Fruit fly (Drosophila melanogaster) whole organism, embryonic: ENCODE measurements around the gene CG32147.
A peak's percentile ranks its signal among the peaks of the same experiment; 100 is the strongest.

Source experiments
- Abd-B ChIP-seq: fragments of 200-800 bp; sonication (Bioruptor generic); optimal IDR thresholded peaks from 2 replicates; lab custom pipeline; 2018; ENCODE audit warnings: missing biosample characterization, mild to moderate bottlenecking, missing genetic modification characterization, moderate library complexity
- Atf3 ChIP-seq: fragments of 200-800 bp; sonication (Bioruptor generic); optimal IDR thresholded peaks from 3 replicates; lab custom pipeline; 2016; ENCODE audit warnings: missing biosample characterization, missing genetic modification characterization
- CG11247 ChIP-seq: fragments of 200-800 bp; sonication (Bioruptor generic); IDR thresholded peaks from 2 replicates; pipeline ENCODE4 v1.3.6; 2022; ENCODE audit warnings: missing biosample characterization, missing genetic modification characterization
- CG11695 ChIP-seq: fragments of 200-800 bp; sonication (Bioruptor generic); IDR thresholded peaks from 3 replicates; pipeline ENCODE4 v1.3.6; 2022; ENCODE audit warnings: missing biosample characterization, missing genetic modification characterization
- CG12769 ChIP-seq: fragments of 200-800 bp; sonication (Bioruptor generic); optimal IDR thresholded peaks from 2 replicates; lab custom pipeline; 2019; ENCODE audit warnings: missing biosample characterization, mild to moderate bottlenecking, missing genetic modification characterization, moderate library complexity
- CG14667 ChIP-seq: fragments of 200-800 bp; sonication (Bioruptor generic); IDR thresholded peaks from 2 replicates; pipeline ENCODE4 v1.3.6; 2022; ENCODE audit warnings: missing biosample characterization, missing genetic modification characterization
- CG1647 ChIP-seq: fragments of 200-800 bp; sonication (Bioruptor generic); optimal IDR thresholded peaks from 3 replicates; lab custom pipeline; 2016; ENCODE audit warnings: missing biosample characterization, missing genetic modification characterization
- CG2202 ChIP-seq: fragments of 200-800 bp; sonication (Bioruptor generic); optimal IDR thresholded peaks from 2 replicates; lab custom pipeline; 2018; ENCODE audit warnings: missing biosample characterization, mild to moderate bottlenecking, missing genetic modification characterization
- CG30431 ChIP-seq: fragments of 200-800 bp; sonication (Bioruptor generic); optimal IDR thresholded peaks from 2 replicates; lab custom pipeline; 2017; ENCODE audit warnings: missing biosample characterization, missing genetic modification characterization
- CG31441 ChIP-seq: fragments of 200-800 bp; sonication (Bioruptor generic); IDR thresholded peaks from 2 replicates; pipeline ENCODE4 v1.3.6; 2022; ENCODE audit warnings: missing biosample characterization, missing genetic modification characterization
- CG3726 ChIP-seq: fragments of 200-800 bp; sonication (Bioruptor generic); IDR thresholded peaks from 3 replicates; pipeline ENCODE4, ENCODE4 v1.3.6; 2022; ENCODE audit warnings: missing biosample characterization, missing genetic modification characterization
- CG4707 ChIP-seq: fragments of 200-800 bp; sonication (Bioruptor generic); optimal IDR thresholded peaks from 2 replicates; lab custom pipeline; 2018; ENCODE audit warnings: missing biosample characterization, mild to moderate bottlenecking, missing genetic modification characterization, moderate library complexity
- CG4730 ChIP-seq: fragments of 200-800 bp; sonication (Bioruptor generic); IDR thresholded peaks from 2 replicates; pipeline ENCODE4 v1.3.6; 2022; ENCODE audit warnings: missing biosample characterization, missing genetic modification characterization
- CG8388 ChIP-seq: fragments of 200-800 bp; sonication (Bioruptor generic); optimal IDR thresholded peaks from 2 replicates; lab custom pipeline; 2019; ENCODE audit warnings: missing biosample characterization, mild to moderate bottlenecking, missing genetic modification characterization, moderate library complexity
- CG8924 ChIP-seq: fragments of 200-800 bp; optimal IDR thresholded peaks from 3 replicates; lab custom pipeline; 2019; ENCODE audit warnings: missing biosample characterization, mild to moderate bottlenecking, missing genetic modification characterization, moderate library complexity
- CG9609 ChIP-seq: fragments of 200-800 bp; sonication (Bioruptor generic); optimal IDR thresholded peaks from 3 replicates; lab custom pipeline; 2016; ENCODE audit warnings: missing biosample characterization, missing genetic modification characterization
- Dad ChIP-seq: fragments of 200-800 bp; sonication (Bioruptor generic); optimal IDR thresholded peaks from 3 replicates; lab custom pipeline; 2016; ENCODE audit warnings: missing biosample characterization, missing genetic modification characterization
- Eip74EF ChIP-seq, 2 experiments: fragments of 200-800 bp in 1 of 2; fragments of >200 bp in 1 of 2; sonication (Bioruptor generic) in 1 of 2; optimal IDR thresholded peaks; 2 replicates each; lab custom pipeline; 2017 to 2019; ENCODE audit warnings: missing biosample characterization in 2 of 2, missing genetic modification characterization in 2 of 2, mild to moderate bottlenecking in 1 of 2, moderate library complexity in 1 of 2
- Gug ChIP-seq: fragments of 200-800 bp; sonication (Bioruptor generic); IDR thresholded peaks from 4 replicates; pipeline ENCODE4 v1.3.6; 2022; ENCODE audit warnings: missing biosample characterization, missing genetic modification characterization
- H2.0 ChIP-seq: fragments of 200-800 bp; sonication (Bioruptor generic); IDR thresholded peaks from 2 replicates; pipeline ENCODE4 v1.3.6; 2022; ENCODE audit warnings: missing biosample characterization, missing genetic modification characterization
- HHEX ChIP-seq: fragments of 200-800 bp; sonication (Bioruptor generic); optimal IDR thresholded peaks from 3 replicates; lab custom pipeline; 2017; ENCODE audit warnings: missing biosample characterization, mild to moderate bottlenecking, missing genetic modification characterization, missing genetic modification reagents
- HLH54F ChIP-seq: fragments of 200-800 bp; sonication (Bioruptor generic); optimal IDR thresholded peaks from 3 replicates; lab custom pipeline; 2016; ENCODE audit warnings: missing biosample characterization, missing genetic modification characterization
- Lim3 ChIP-seq: fragments of 200-800 bp; sonication (Bioruptor generic); IDR thresholded peaks from 2 replicates; pipeline ENCODE4 v1.3.6; 2022; ENCODE audit warnings: missing biosample characterization, missing genetic modification characterization
- MESR4 ChIP-seq: fragments of 200-800 bp; sonication (Bioruptor generic); optimal IDR thresholded peaks from 2 replicates; lab custom pipeline; 2018; ENCODE audit warnings: missing biosample characterization, mild to moderate bottlenecking, missing genetic modification characterization, moderate library complexity
- MTF-1 ChIP-seq: fragments of 200-800 bp; sonication (Bioruptor generic); optimal IDR thresholded peaks from 2 replicates; lab custom pipeline; 2018; ENCODE audit warnings: missing biosample characterization, mild to moderate bottlenecking, missing genetic modification characterization, borderline replicate concordance
- Nf-YC ChIP-seq: fragments of 200-800 bp; optimal IDR thresholded peaks from 3 replicates; lab custom pipeline; 2019; ENCODE audit warnings: missing biosample characterization, mild to moderate bottlenecking, missing genetic modification characterization, moderate library complexity
- Sry-β ChIP-seq: fragments of 200-800 bp; sonication (Bioruptor generic); optimal IDR thresholded peaks from 2 replicates; lab custom pipeline; 2018; ENCODE audit warnings: missing biosample characterization, mild to moderate bottlenecking, missing genetic modification characterization, moderate library complexity
- Vsx1 ChIP-seq: fragments of 200-800 bp; sonication (Bioruptor generic); optimal IDR thresholded peaks from 2 replicates; lab custom pipeline; 2017; ENCODE audit warnings: missing biosample characterization, mild to moderate bottlenecking, missing genetic modification characterization, missing genetic modification reagents
- ac ChIP-seq: fragments of 200-800 bp; sonication (Bioruptor generic); optimal IDR thresholded peaks from 3 replicates; lab custom pipeline; 2017; ENCODE audit warnings: missing biosample characterization, mild to moderate bottlenecking, missing genetic modification characterization
- ap ChIP-seq: fragments of 200-800 bp; sonication (Bioruptor generic); IDR thresholded peaks from 2 replicates; pipeline ENCODE4 v1.3.6; 2022; ENCODE audit warnings: missing biosample characterization, missing genetic modification characterization
- ato ChIP-seq: fragments of 200-800 bp; sonication (Bioruptor generic); IDR thresholded peaks from 2 replicates; pipeline ENCODE4 v1.3.6; 2022; ENCODE audit warnings: missing biosample characterization, missing genetic modification characterization; ENCODE audit not compliant: partially characterized antibody
- bab2 ChIP-seq: fragments of 200-800 bp; sonication (Bioruptor generic); optimal IDR thresholded peaks from 2 replicates; lab custom pipeline; 2016; ENCODE audit warnings: missing biosample characterization, missing genetic modification characterization
- br ChIP-seq: fragments of >200 bp; optimal IDR thresholded peaks from 2 replicates; lab custom pipeline; 2017
- chinmo ChIP-seq: fragments of 200-800 bp; sonication (Bioruptor generic); IDR thresholded peaks from 4 replicates; pipeline ENCODE4 v1.3.6; 2022; ENCODE audit warnings: missing biosample characterization, missing genetic modification characterization; ENCODE audit not compliant: partially characterized antibody
- da ChIP-seq: fragments of 200-800 bp; sonication (Bioruptor generic); optimal IDR thresholded peaks from 2 replicates; lab custom pipeline; 2016; ENCODE audit warnings: missing biosample characterization, missing genetic modification characterization
- danr ChIP-seq: fragments of 200-800 bp; sonication (Bioruptor generic); IDR thresholded peaks from 2 replicates; pipeline ENCODE4 v1.3.6; 2022; ENCODE audit warnings: missing biosample characterization, missing genetic modification characterization
- dm ChIP-seq: fragments of 200-800 bp; sonication (Bioruptor generic); optimal IDR thresholded peaks from 3 replicates; lab custom pipeline; 2016; ENCODE audit warnings: missing biosample characterization, missing genetic modification characterization
- esg ChIP-seq: fragments of 200-800 bp; sonication (Bioruptor generic); conservative IDR thresholded peaks from 2 replicates; pipeline ENCODE4 v1.3.6; 2022; ENCODE audit warnings: missing biosample characterization, missing genetic modification characterization
- eve ChIP-seq, 2 experiments: fragments of >200 bp; optimal IDR thresholded peaks; 2 replicates each; lab custom pipeline; 2017; ENCODE audit warnings: missing biosample characterization in 2 of 2, missing genetic modification characterization in 2 of 2
- ftz-f1 ChIP-seq: fragments of 200-800 bp; sonication (Bioruptor generic); optimal IDR thresholded peaks from 2 replicates; lab custom pipeline; 2016; ENCODE audit warnings: missing biosample characterization, missing genetic modification characterization
- gce ChIP-seq: fragments of 200-800 bp; sonication (Bioruptor generic); IDR thresholded peaks from 3 replicates; pipeline ENCODE4 v1.3.6; 2022; ENCODE audit warnings: missing biosample characterization, missing genetic modification characterization
- gcm ChIP-seq: fragments of 200-800 bp; sonication (Bioruptor generic); optimal IDR thresholded peaks from 2 replicates; lab custom pipeline; 2019; ENCODE audit warnings: missing biosample characterization, mild to moderate bottlenecking, missing genetic modification characterization, moderate library complexity
- gfzf ChIP-seq: fragments of 200-800 bp; sonication (Bioruptor generic); optimal IDR thresholded peaks from 2 replicates; lab custom pipeline; 2016; ENCODE audit warnings: missing biosample characterization, mild to moderate bottlenecking, missing genetic modification characterization, moderate library complexity
- jigr1 ChIP-seq: fragments of 200-800 bp; sonication (Bioruptor generic); IDR thresholded peaks from 3 replicates; pipeline ENCODE4 v1.3.6; 2022; ENCODE audit warnings: missing biosample characterization, missing genetic modification characterization
- lbe ChIP-seq: fragments of 200-800 bp; sonication (Bioruptor generic); optimal IDR thresholded peaks from 2 replicates; lab custom pipeline; 2016; ENCODE audit warnings: missing biosample characterization, mild to moderate bottlenecking, missing genetic modification characterization
- odd ChIP-seq: fragments of 200-800 bp; sonication (Bioruptor generic); optimal IDR thresholded peaks from 2 replicates; lab custom pipeline; 2017; ENCODE audit warnings: missing biosample characterization, mild to moderate bottlenecking, missing genetic modification characterization
- pb ChIP-seq: fragments of 200-800 bp; sonication (Bioruptor generic); optimal IDR thresholded peaks from 3 replicates; lab custom pipeline; 2016; ENCODE audit warnings: missing biosample characterization, missing genetic modification characterization
- pros ChIP-seq: fragments of 200-800 bp; sonication (Bioruptor generic); optimal IDR thresholded peaks from 3 replicates; lab custom pipeline; 2019; ENCODE audit warnings: missing biosample characterization, mild to moderate bottlenecking, missing genetic modification characterization, moderate library complexity
- scrt ChIP-seq: fragments of 200-800 bp; sonication (Bioruptor generic); optimal IDR thresholded peaks from 2 replicates; lab custom pipeline; 2018; ENCODE audit warnings: missing biosample characterization, mild to moderate bottlenecking, missing genetic modification characterization, moderate library complexity
- shn ChIP-seq: fragments of 200-800 bp; sonication (Bioruptor generic); optimal IDR thresholded peaks from 3 replicates; lab custom pipeline; 2016; ENCODE audit warnings: missing biosample characterization, missing genetic modification characterization
- tgo ChIP-seq: fragments of 200-800 bp; sonication (Bioruptor generic); IDR thresholded peaks from 3 replicates; pipeline ENCODE4 v1.3.6; 2022; ENCODE audit warnings: missing biosample characterization, missing genetic modification characterization
- tin ChIP-seq: fragments of 200-800 bp; sonication (Bioruptor generic); optimal IDR thresholded peaks from 3 replicates; lab custom pipeline; 2016; ENCODE audit warnings: missing biosample characterization, missing genetic modification characterization
- unpg ChIP-seq: fragments of 200-800 bp; sonication (Bioruptor generic); optimal IDR thresholded peaks from 3 replicates; lab custom pipeline; 2018; ENCODE audit warnings: missing biosample characterization, mild to moderate bottlenecking, missing genetic modification characterization, moderate library complexity

Gene CG32147

dm6 chr3L:15174823-15175222 is 31.0 kb upstream of the CG32147 start:
- TF ChIP-seq CG11247 (GFP tag; lab: Robert Waterston, UW) (no peak), Gug (GFP tag; lab: Robert Waterston, UW) (no peak), CG8388 (GFP tag; lab: Kevin White, UChicago) (peak; percentile 24), odd (GFP tag; lab: Kevin White, UChicago) (no peak), Nf-YC (tag; lab: Kevin White, UChicago) (no peak), eve (GFP tag; optimal IDR thresholded peaks at IDR 0.05; lab: Kevin White, UChicago) (no peak), da (GFP tag; lab: Kevin White, UChicago) (no peak), unpg (GFP tag; lab: Kevin White, UChicago) (no peak), CG4707 (GFP tag; lab: Kevin White, UChicago) (no peak), chinmo (GFP tag; lab: Robert Waterston, UW) (no peak), tgo (GFP tag; lab: Robert Waterston, UW) (no peak), MESR4 (GFP tag; lab: Kevin White, UChicago) (no peak), scrt (GFP tag; lab: Kevin White, UChicago) (no peak), Dad (no peak), gce (GFP tag; lab: Robert Waterston, UW) (no peak), HLH54F (GFP tag; lab: Kevin White, UChicago) (no peak), CG4730 (no peak), ftz-f1 (GFP tag; lab: Kevin White, UChicago) (no peak), jigr1 (GFP tag; lab: Robert Waterston, UW) (no peak), Eip74EF (GFP tag; optimal IDR thresholded peaks at IDR 0.05; lab: Kevin White, UChicago) (peak in 1 of 2 experiments; percentile 13), H2.0 (GFP tag; lab: Robert Waterston, UW) (no peak), CG11695 (no peak), gfzf (GFP tag; lab: Kevin White, UChicago) (no peak), CG30431 (GFP tag; lab: Kevin White, UChicago) (no peak), gcm (no peak), Sry-β (GFP tag; lab: Kevin White, UChicago) (no peak), dm (GFP tag; lab: Kevin White, UChicago) (no peak), Abd-B (GFP tag; lab: Kevin White, UChicago) (no peak), Vsx1 (no peak), pros (no peak), CG31441 (peak; percentile 70), ac (no peak), shn (GFP tag; lab: Kevin White, UChicago) (no peak), lbe (no peak), CG8924 (tag; lab: Kevin White, UChicago) (peak; percentile 23), danr (GFP tag; lab: Robert Waterston, UW) (no peak), Lim3 (no peak), CG12769 (no peak), br (no peak), HHEX (GFP tag; lab: Kevin White, UChicago) (no peak), CG14667 (no peak), bab2 (GFP tag; lab: Kevin White, UChicago) (no peak), pb (GFP tag; lab: Kevin White, UChicago) (no peak), CG3726 (no peak), tin (no peak), ato (GFP tag; lab: Robert Waterston, UW) (no peak), CG9609 (GFP tag; lab: Kevin White, UChicago) (no peak), Atf3 (GFP tag; lab: Kevin White, UChicago) (no peak), MTF-1 (no peak), ap (GFP tag; lab: Robert Waterston, UW) (no peak), CG1647 (no peak), CG2202 (tag; lab: Kevin White, UChicago) (peak; percentile 3), esg (GFP tag; lab: Robert Waterston, UW) (no peak)
